Worm (Caenorhabditis elegans): ENCODE measurements around the gene Y48E1C.1.
A peak's percentile ranks its signal among the peaks of the same experiment; 100 is the strongest.

Y48E1C.1 gene

DNA sequence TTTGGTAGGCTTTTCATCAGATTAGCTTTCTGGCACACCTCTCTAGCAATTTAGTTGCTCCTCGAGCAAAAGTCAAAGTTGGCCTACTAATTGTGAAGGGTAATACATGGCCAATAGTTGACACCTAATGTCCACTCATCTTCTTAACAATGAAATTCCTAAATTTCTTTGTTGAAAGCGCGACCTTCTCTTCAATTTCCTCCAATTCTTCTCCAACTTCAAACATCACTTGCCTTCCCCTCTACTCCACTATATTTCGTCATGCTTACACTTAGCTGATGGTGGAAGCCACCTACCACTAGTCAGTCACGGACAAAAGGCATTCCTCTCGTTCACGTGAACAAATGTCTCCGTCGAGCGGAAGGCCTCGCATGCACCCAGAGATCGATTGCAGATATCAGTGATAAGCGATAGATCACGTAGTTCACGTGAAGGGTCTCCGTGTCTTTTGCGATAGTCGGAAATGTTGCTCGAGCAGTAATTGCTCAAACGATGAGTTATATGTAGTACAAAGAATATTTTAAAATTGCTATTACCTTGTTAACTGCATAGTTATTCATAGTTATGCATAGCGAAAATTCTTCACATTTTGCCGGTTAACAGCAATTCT lies 54.3 kb downstream of the Y48E1C.1 start, which contains the start of gene E01G4.3 (continued):
- TF ChIP-seq zag-1 (tag; optimal IDR thresholded peaks at IDR 0.05), result no peak
- TF ChIP-seq zfp-3 (GFP tag; conservative IDR thresholded peaks at IDR 0.05), result no peak
- no peak for TF ChIP-seq set-16 (GFP tag; IDR thresholded peaks at IDR 0.05)
- TF ChIP-seq nhr-42 (GFP tag; IDR thresholded peaks at IDR 0.05), result peak; percentile 11; the same call in 1 of the 2 replicates
- peak in 1 of 2 experiments; percentile 68 for TF ChIP-seq daf-16 (GFP tag; optimal IDR thresholded peaks at IDR 0.05)
- TF ChIP-seq daf-16 (tag; optimal IDR thresholded peaks at IDR 0.05), result peak; percentile 96
- no peak for TF ChIP-seq zip-11 (GFP tag; IDR thresholded peaks at IDR 0.05)

DNA sequence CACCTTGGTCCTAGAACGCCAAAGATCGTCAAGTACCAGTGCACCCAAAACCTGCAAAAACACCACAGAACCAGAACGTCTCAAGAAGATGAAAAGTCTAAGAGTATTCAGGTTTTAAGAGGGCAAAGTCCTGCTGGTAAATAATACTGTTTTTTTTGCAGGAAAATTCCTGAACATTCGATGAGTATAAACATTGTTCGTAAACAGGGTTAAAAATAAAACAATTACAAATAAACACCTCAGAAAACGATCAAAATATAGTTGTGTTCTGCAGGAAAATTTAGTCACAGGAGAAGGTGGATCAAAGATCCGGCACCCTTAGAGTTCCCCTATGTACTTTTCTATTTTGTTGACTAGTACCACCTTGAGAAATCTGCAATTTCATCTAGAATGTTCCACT lies 55.8 kb downstream of the Y48E1C.1 start:
- TF ChIP-seq daf-8 (GFP tag; IDR thresholded peaks at IDR 0.05) (no peak), daf-16 (GFP tag; optimal IDR thresholded peaks at IDR 0.05) (peak in 1 of 2 experiments; percentile 86), daf-16 (tag; optimal IDR thresholded peaks at IDR 0.05) (peak; percentile 85), fos-1 (tag; optimal IDR thresholded peaks at IDR 0.05) (no peak), nhr-48 (tag; optimal IDR thresholded peaks at IDR 0.05) (peak; percentile 75), Y5F2A.4 (GFP tag; optimal IDR thresholded peaks at IDR 0.05) (no peak), T26A8.4 (GFP tag; IDR thresholded peaks at IDR 0.05) (no peak), ceh-82 (tag; optimal IDR thresholded peaks at IDR 0.05) (no peak), lsy-2 (tag; optimal IDR thresholded peaks at IDR 0.05) (no peak), attf-4 (tag; optimal IDR thresholded peaks at IDR 0.05) (no peak)

DNA sequence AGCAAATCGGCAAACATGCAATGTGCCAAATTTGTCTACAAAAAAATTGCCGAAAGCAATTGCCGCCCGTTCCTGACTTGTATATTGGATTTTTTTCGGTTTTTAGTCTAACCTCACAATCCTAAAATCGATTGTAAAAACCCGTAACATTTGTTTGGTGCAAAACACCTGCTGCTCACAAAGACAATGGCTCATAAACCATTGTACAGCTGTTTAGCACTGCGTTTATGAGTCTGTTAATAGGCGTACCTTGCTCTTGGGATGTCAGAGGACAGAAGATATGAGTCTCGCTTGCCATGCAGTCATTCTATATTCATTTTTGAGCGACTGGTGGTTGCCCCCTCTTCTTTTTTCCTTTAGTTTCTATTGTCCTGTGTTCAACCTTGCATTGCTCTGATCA lies 57.3 kb downstream of the Y48E1C.1 start, which contains the start of gene E01G4.5:
TSS of gene E01G4.5 (plus strand) at position 301 of the 400 bp plus-strand sequence.
- TF ChIP-seq spr-3 (GFP tag; optimal IDR thresholded peaks at IDR 0.05), result no peak
- no peak for TF ChIP-seq hlh-30 (tag; optimal IDR thresholded peaks at IDR 0.05; ENCODE audit: insufficient read depth)
